Fruit fly (Drosophila melanogaster): ENCODE measurements around the gene CG12539.

DNA sequence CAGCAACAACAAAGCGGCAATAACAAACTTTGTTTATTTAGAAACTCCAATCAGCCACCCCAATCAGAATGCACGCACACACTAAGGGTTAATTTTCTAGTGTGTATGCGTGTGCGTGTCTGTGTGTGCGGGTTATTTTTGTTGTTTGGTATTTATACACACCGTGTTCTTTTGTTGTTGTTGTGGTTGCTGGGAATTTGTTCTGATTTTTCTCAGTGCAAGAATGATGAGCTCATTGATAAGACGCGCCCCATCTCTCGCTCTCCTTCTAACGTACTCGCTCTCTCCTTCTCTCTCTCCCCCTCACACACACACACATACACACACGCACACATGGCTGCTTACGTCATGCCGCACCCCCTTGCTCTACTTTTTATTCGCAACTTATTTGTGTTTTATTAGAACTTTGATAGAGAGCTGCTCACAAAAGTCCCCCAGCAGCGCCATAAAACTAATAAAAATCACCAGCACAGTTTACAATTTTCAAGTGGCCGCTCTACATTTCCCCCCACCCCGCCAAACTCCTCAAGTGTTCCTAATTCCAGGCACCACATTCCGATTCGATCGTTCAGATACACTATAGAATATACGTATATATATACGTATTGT is 4.7 kb downstream of the CG12539 start:
- TF ChIP-seq Hr38 (GFP tag; optimal IDR thresholded peaks at IDR 0.05) (no peak), CG4318 (GFP tag; optimal IDR thresholded peaks at IDR 0.05) (no peak), Ets96B (tag; optimal IDR thresholded peaks at IDR 0.05) (peak; percentile 13)

Data from whole organism, prepupa.